Worm (Caenorhabditis elegans): Measurements from ENCODE around the gene F10E7.1.
A peak's percentile ranks its signal among the peaks of the same experiment; 100 is the strongest.

F10E7.1 gene

ce11 chrII:7104794-7105613, 21.6 kb upstream of the F10E7.1 start, which contains the start of the genes farl-11 and rpl-33 (continued):
- no peak for TF ChIP-seq Y116A8C.19 (tag; optimal IDR thresholded peaks at IDR 0.05; ENCODE audit: borderline replicate concordance)
- no peak for TF ChIP-seq sptf-1 (tag; optimal IDR thresholded peaks at IDR 0.05)
- TF ChIP-seq ceh-90 (tag; optimal IDR thresholded peaks at IDR 0.05) = no peak
- no peak for TF ChIP-seq zag-1 (tag; optimal IDR thresholded peaks at IDR 0.05)
- TF ChIP-seq ama-1 (optimal IDR thresholded peaks at IDR 0.05) = peak; percentile 62
- peak; percentile 34 for TF ChIP-seq egl-13 (tag; optimal IDR thresholded peaks at IDR 0.05)
- TF ChIP-seq nhr-19 (GFP tag; conservative IDR thresholded peaks at IDR 0.05) = peak; percentile 77
- TF ChIP-seq aha-1 (tag; optimal IDR thresholded peaks at IDR 0.05) = no peak
- peak; percentile 83 for TF ChIP-seq nhr-47 (tag; optimal IDR thresholded peaks at IDR 0.05)
- TF ChIP-seq pqm-1 (tag; optimal IDR thresholded peaks at IDR 0.05) = no peak
- TF ChIP-seq nhr-20 (tag; optimal IDR thresholded peaks at IDR 0.05) = peak; percentile 86
- peak; percentile 79 for TF ChIP-seq lin-13 (GFP tag; optimal IDR thresholded peaks at IDR 0.05)
- peak; percentile 83 to 93 for TF ChIP-seq lin-35 (GFP tag; optimal IDR thresholded peaks at IDR 0.05)
- TF ChIP-seq ztf-11 (tag; optimal IDR thresholded peaks at IDR 0.05) = peak in 1 of 2 experiments; percentile 57
- peak; percentile 92 for TF ChIP-seq snu-23 (GFP tag; optimal IDR thresholded peaks at IDR 0.05)
- TF ChIP-seq nhr-77 (tag; optimal IDR thresholded peaks at IDR 0.05) = peak; percentile 80
- peak; percentile 52 for TF ChIP-seq hpl-2 (GFP tag; optimal IDR thresholded peaks at IDR 0.05)
- TF ChIP-seq skn-1 (tag; optimal IDR thresholded peaks at IDR 0.05) = peak; percentile 93
- peak; percentile 60 for TF ChIP-seq jun-1 (tag; optimal IDR thresholded peaks at IDR 0.05)
- TF ChIP-seq fos-1 (tag; optimal IDR thresholded peaks at IDR 0.05) = peak; percentile 89
- TF ChIP-seq fkh-8 (tag; optimal IDR thresholded peaks at IDR 0.05) = peak; percentile 85
- peak; percentile 77 for TF ChIP-seq aly-2 (tag; optimal IDR thresholded peaks at IDR 0.05)
- TF ChIP-seq mab-9 (GFP tag; IDR thresholded peaks at IDR 0.05) = no peak
- TF ChIP-seq C16A3.4 (tag; optimal IDR thresholded peaks at IDR 0.05) = peak; percentile 95
- TF ChIP-seq lin-39 (tag; optimal IDR thresholded peaks at IDR 0.05) = peak; percentile 30
- TF ChIP-seq dsc-1 (tag; optimal IDR thresholded peaks at IDR 0.05) = peak; percentile 64
- peak; percentile 33 for TF ChIP-seq fkh-10 (GFP tag; optimal IDR thresholded peaks at IDR 0.05)
- no peak for TF ChIP-seq efl-3 (GFP tag; optimal IDR thresholded peaks at IDR 0.05)
- peak; percentile 98 for TF ChIP-seq lin-15B (tag; optimal IDR thresholded peaks at IDR 0.05)
- TF ChIP-seq unc-86 (tag; optimal IDR thresholded peaks at IDR 0.05) = peak; percentile 68
- TF ChIP-seq elt-3 (tag; optimal IDR thresholded peaks at IDR 0.05) = peak in 4 of 6 experiments; percentile 14 to 84 (median 61)
- TF ChIP-seq sox-4 (tag; optimal IDR thresholded peaks at IDR 0.05) = peak; percentile 45
- TF ChIP-seq mep-1 (tag; optimal IDR thresholded peaks at IDR 0.05) = peak; percentile 96
- no peak for TF ChIP-seq zip-4 (GFP tag; optimal IDR thresholded peaks at IDR 0.05)
- TF ChIP-seq lir-3 (tag; optimal IDR thresholded peaks at IDR 0.05; ENCODE audit: poor library complexity) = peak; percentile 58
- TF ChIP-seq isw-1 (GFP tag; IDR thresholded peaks at IDR 0.05) = peak; percentile 80
- TF ChIP-seq unc-62 (GFP tag; optimal IDR thresholded peaks at IDR 0.05) = no peak
- TF ChIP-seq tbx-2 (tag; optimal IDR thresholded peaks at IDR 0.05) = peak; percentile 81
- no peak for TF ChIP-seq ceh-8 (GFP tag; optimal IDR thresholded peaks at IDR 0.05)
- peak; percentile 81 for TF ChIP-seq xbp-1 (tag; optimal IDR thresholded peaks at IDR 0.05)
- peak; percentile 90 for TF ChIP-seq nhr-85 (tag)
- peak; percentile 75 to 83 (median 81) for TF ChIP-seq dpl-1 (GFP tag; optimal IDR thresholded peaks at IDR 0.05)
- TF ChIP-seq fkh-4 (tag; optimal IDR thresholded peaks at IDR 0.05; ENCODE audit: borderline replicate concordance) = no peak
- TF ChIP-seq ceh-88 (GFP tag; IDR thresholded peaks at IDR 0.05) = peak; percentile 26; the same call in 1 of the 2 replicates
- TF ChIP-seq mdl-1 (tag; optimal IDR thresholded peaks at IDR 0.05) = peak in 1 of 2 experiments; percentile 65
- TF ChIP-seq nhr-90 (tag; optimal IDR thresholded peaks at IDR 0.05; ENCODE audit: poor library complexity) = peak; percentile 68
- TF ChIP-seq grh-1 (GFP tag; IDR thresholded peaks at IDR 0.05) = peak; percentile 53; the same call in 1 of the 2 replicates
- peak; percentile 85 for TF ChIP-seq lin-14 (GFP tag; optimal IDR thresholded peaks at IDR 0.05)
